Worm (Caenorhabditis elegans) whole organism, L3 larva: ENCODE measurements around the gene T19D12.5.

Experiments
- ama-1 ChIP-seq: fragments of 150-350 bp; optimal IDR thresholded peaks from 2 replicates; lab custom pipeline; 2018
- ceh-82 ChIP-seq: fragments of 150-350 bp; optimal IDR thresholded peaks from 2 replicates; lab custom pipeline; 2014; ENCODE audit warnings: missing biosample characterization, missing genetic modification characterization
- egl-27 ChIP-seq: sonication (generic microtip); optimal IDR thresholded peaks from 4 replicates; lab custom pipeline; 2017; ENCODE audit warnings: missing biosample characterization, missing genetic modification reagents, missing genetic modification characterization
- elt-2 ChIP-seq: sonication (generic microtip); optimal IDR thresholded peaks from 2 replicates; lab custom pipeline; 2016; ENCODE audit warnings: missing genetic modification reagents, mild to moderate bottlenecking, missing genetic modification characterization, missing compliant biosample characterization
- elt-3 ChIP-seq, 3 experiments: fragments of 150-350 bp in 1 of 3; sonication (generic microtip) in 2 of 3; optimal IDR thresholded peaks; 2 replicates in 2 of 3; 4 replicates in 1 of 3; lab custom pipeline; 2014 to 2017; ENCODE audit warnings: missing biosample characterization in 3 of 3, missing genetic modification characterization in 3 of 3
- fos-1 ChIP-seq: fragments of 150-350 bp; optimal IDR thresholded peaks from 2 replicates; lab custom pipeline; 2014; ENCODE audit warnings: missing biosample characterization, missing genetic modification characterization
- lin-39 ChIP-seq: fragments of 150-350 bp; optimal IDR thresholded peaks from 2 replicates; lab custom pipeline; 2018; ENCODE audit warnings: missing biosample characterization, missing genetic modification reagents, missing genetic modification characterization
- nhr-12 ChIP-seq: fragments of 150-350 bp; optimal IDR thresholded peaks from 2 replicates; lab custom pipeline; 2014; ENCODE audit warnings: missing biosample characterization, missing genetic modification characterization
- nhr-23 ChIP-seq: fragments of 150-350 bp; optimal IDR thresholded peaks from 2 replicates; lab custom pipeline; 2014; ENCODE audit warnings: missing biosample characterization, missing genetic modification reagents, missing genetic modification characterization
- nhr-25 ChIP-seq: sonication (generic microtip); optimal IDR thresholded peaks from 2 replicates; lab custom pipeline; 2017; ENCODE audit warnings: missing biosample characterization, missing genetic modification characterization
- nhr-76 ChIP-seq: fragments of 150-350 bp; sonication (generic microtip); optimal IDR thresholded peaks from 5 replicates; lab custom pipeline; 2014; ENCODE audit warnings: missing biosample characterization, missing genetic modification characterization
- pqm-1 ChIP-seq: fragments of 150-350 bp; optimal IDR thresholded peaks from 2 replicates; lab custom pipeline; 2017; ENCODE audit warnings: missing biosample characterization, missing genetic modification characterization, inconsistent platforms
- zag-1 ChIP-seq: fragments of 150-350 bp; optimal IDR thresholded peaks from 2 replicates; lab custom pipeline; 2014; ENCODE audit warnings: missing biosample characterization, missing genetic modification characterization
- ztf-4 ChIP-seq: fragments of 150-350 bp; optimal IDR thresholded peaks from 2 replicates; lab custom pipeline; 2014; ENCODE audit warnings: missing biosample characterization, missing genetic modification characterization

ce11 chrII:6598050-6598449 is 38.0 kb downstream of the T19D12.5 start, which contains the start of gene dnj-8:
- TF ChIP-seq pqm-1 (tag; lab: Kevin White, UChicago) (no peak), ceh-82 (tag; lab: Kevin White, UChicago) (no peak), elt-2 (tag; lab: Kevin White, UChicago) (no peak), elt-3 (tag; optimal IDR thresholded peaks at IDR 0.05; lab: Kevin White, UChicago) (no peak), lin-39 (peak; percentile 66), zag-1 (tag; lab: Kevin White, UChicago) (no peak), egl-27 (tag; lab: Kevin White, UChicago) (no peak), nhr-12 (tag; lab: Kevin White, UChicago) (no peak), nhr-23 (tag; lab: Kevin White, UChicago) (no peak), nhr-76 (tag; lab: Kevin White, UChicago) (no peak), nhr-25 (tag; lab: Kevin White, UChicago) (no peak), fos-1 (no peak), ama-1 (peak; percentile 6), ztf-4 (tag; lab: Kevin White, UChicago) (no peak)
